Fruit fly (Drosophila melanogaster) whole organism, prepupa: ENCODE data around the gene Obp8a.

Experiments
- Blimp-1 ChIP-seq: fragments of 200-800 bp; sonication (Bioruptor generic); optimal IDR thresholded peaks from 3 replicates; lab custom pipeline; 2017; ENCODE audit warnings: missing biosample characterization, missing genetic modification characterization, mild to moderate bottlenecking, moderate library complexity, missing genetic modification reagents
- CG10631 ChIP-seq: fragments of 200-800 bp; sonication (Bioruptor generic); optimal IDR thresholded peaks from 2 replicates; lab custom pipeline; 2016; ENCODE audit warnings: missing biosample characterization, missing genetic modification characterization
- CG11762 ChIP-seq: fragments of 200-800 bp; sonication (Bioruptor generic); optimal IDR thresholded peaks from 3 replicates; lab custom pipeline; 2016; ENCODE audit warnings: missing biosample characterization, missing genetic modification characterization; ENCODE audit not compliant: insufficient read depth
- CG15336 ChIP-seq: fragments of 200-800 bp; sonication (Bioruptor generic); IDR thresholded peaks from 2 replicates; pipeline ENCODE4 v1.3.6; 2022; ENCODE audit warnings: missing biosample characterization, missing genetic modification characterization
- CG1621 ChIP-seq: fragments of 200-800 bp; sonication (Bioruptor generic); optimal IDR thresholded peaks from 3 replicates; lab custom pipeline; 2018; ENCODE audit warnings: missing biosample characterization, mild to moderate bottlenecking, missing genetic modification characterization
- CG16779 ChIP-seq: fragments of 200-800 bp; sonication (Bioruptor generic); optimal IDR thresholded peaks from 3 replicates; lab custom pipeline; 2017; ENCODE audit warnings: missing biosample characterization, mild to moderate bottlenecking, missing genetic modification characterization
- CG3032 ChIP-seq: fragments of 200-800 bp; optimal IDR thresholded peaks from 2 replicates; lab custom pipeline; 2019; ENCODE audit warnings: missing biosample characterization, mild to moderate bottlenecking, missing genetic modification characterization, moderate library complexity
- CG31627 ChIP-seq: fragments of 200-800 bp; sonication (Bioruptor generic); optimal IDR thresholded peaks from 3 replicates; lab custom pipeline; 2016; ENCODE audit warnings: missing biosample characterization, missing genetic modification characterization
- CG32006 ChIP-seq: fragments of 200-800 bp; sonication (Bioruptor generic); optimal IDR thresholded peaks from 3 replicates; lab custom pipeline; 2017; ENCODE audit warnings: missing biosample characterization, mild to moderate bottlenecking, missing genetic modification characterization
- CG34406 ChIP-seq: fragments of 200-800 bp; sonication (Bioruptor generic); optimal IDR thresholded peaks from 3 replicates; lab custom pipeline; 2016; ENCODE audit warnings: missing biosample characterization, missing genetic modification characterization
- CG3919 ChIP-seq: fragments of 200-800 bp; sonication (Bioruptor generic); optimal IDR thresholded peaks from 3 replicates; lab custom pipeline; 2016; ENCODE audit warnings: missing biosample characterization, missing genetic modification characterization
- CG4318 ChIP-seq: fragments of 200-800 bp; sonication (Bioruptor generic); optimal IDR thresholded peaks from 3 replicates; lab custom pipeline; 2017; ENCODE audit warnings: missing biosample characterization, mild to moderate bottlenecking, missing genetic modification characterization
- CG6276 ChIP-seq: fragments of 200-800 bp; sonication (Bioruptor generic); optimal IDR thresholded peaks from 2 replicates; lab custom pipeline; 2017; ENCODE audit warnings: missing biosample characterization, mild to moderate bottlenecking, missing genetic modification characterization
- CG6792 ChIP-seq: fragments of 200-800 bp; sonication (Bioruptor generic); optimal IDR thresholded peaks from 3 replicates; lab custom pipeline; 2016; ENCODE audit warnings: missing biosample characterization, missing genetic modification characterization
- CG6808 ChIP-seq: fragments of 200-800 bp; sonication (Bioruptor generic); optimal IDR thresholded peaks from 3 replicates; lab custom pipeline; 2017; ENCODE audit warnings: missing biosample characterization, missing genetic modification characterization, mild to moderate bottlenecking, moderate library complexity, missing genetic modification reagents
- CG8119 ChIP-seq: fragments of 200-800 bp; sonication (Bioruptor generic); IDR thresholded peaks from 3 replicates; pipeline ENCODE4 v1.3.6; 2022; ENCODE audit warnings: missing biosample characterization, missing genetic modification characterization
- CG8632 ChIP-seq: fragments of 200-800 bp; sonication (Bioruptor generic); optimal IDR thresholded peaks from 3 replicates; lab custom pipeline; 2016; ENCODE audit warnings: missing biosample characterization, missing genetic modification characterization
- CG9139 ChIP-seq: fragments of 200-800 bp; sonication (Bioruptor generic); optimal IDR thresholded peaks from 3 replicates; lab custom pipeline; 2017; ENCODE audit warnings: missing biosample characterization, mild to moderate bottlenecking, missing genetic modification characterization
- Eip75B ChIP-seq: fragments of 200-800 bp; sonication (Bioruptor generic); optimal IDR thresholded peaks from 3 replicates; lab custom pipeline; 2016; ENCODE audit warnings: missing biosample characterization, missing genetic modification characterization
- Eip78C ChIP-seq: fragments of 200-800 bp; sonication (Bioruptor generic); peaks from one replicate; lab custom pipeline; 2016; ENCODE audit warnings: missing biosample characterization, missing genetic modification characterization
- Eip93F ChIP-seq: fragments of 200-800 bp; sonication (Bioruptor generic); optimal IDR thresholded peaks from 2 replicates; lab custom pipeline; 2016; ENCODE audit warnings: missing biosample characterization, mild to moderate bottlenecking, missing genetic modification characterization
- Ets21C ChIP-seq: fragments of 200-800 bp; sonication (Bioruptor generic); optimal IDR thresholded peaks from 3 replicates; lab custom pipeline; 2016; ENCODE audit warnings: missing biosample characterization, missing genetic modification characterization
- Ets96B ChIP-seq: fragments of 200-800 bp; optimal IDR thresholded peaks from 2 replicates; lab custom pipeline; 2019; ENCODE audit warnings: missing biosample characterization, mild to moderate bottlenecking, missing genetic modification characterization, moderate library complexity
- Hr38 ChIP-seq: sonication (Bioruptor generic); optimal IDR thresholded peaks from 2 replicates; lab custom pipeline; 2016; ENCODE audit warnings: missing biosample characterization, missing genetic modification characterization
- Hr4 ChIP-seq: fragments of 200-800 bp; sonication (Bioruptor generic); optimal IDR thresholded peaks from 3 replicates; lab custom pipeline; 2016; ENCODE audit warnings: missing biosample characterization, missing genetic modification characterization
- Lpt ChIP-seq: fragments of 200-800 bp; sonication (Bioruptor generic); optimal IDR thresholded peaks from 3 replicates; lab custom pipeline; 2016; ENCODE audit warnings: missing biosample characterization, missing genetic modification characterization
- Met ChIP-seq: fragments of 200-800 bp; sonication (Bioruptor generic); optimal IDR thresholded peaks from 3 replicates; lab custom pipeline; 2016; ENCODE audit warnings: missing biosample characterization, missing genetic modification characterization
- OdsH ChIP-seq: fragments of 200-800 bp; sonication (Bioruptor generic); optimal IDR thresholded peaks from 3 replicates; lab custom pipeline; 2016; ENCODE audit warnings: missing biosample characterization, missing genetic modification characterization
- Sox102F ChIP-seq: fragments of 200-800 bp; sonication (Bioruptor generic); optimal IDR thresholded peaks from 2 replicates; lab custom pipeline; 2016; ENCODE audit warnings: missing biosample characterization, mild to moderate bottlenecking, missing genetic modification characterization
- Sox14 ChIP-seq: fragments of 200-800 bp; sonication (Bioruptor generic); optimal IDR thresholded peaks from 3 replicates; lab custom pipeline; 2016; ENCODE audit warnings: missing biosample characterization, missing genetic modification characterization
- achi ChIP-seq: fragments of 200-800 bp; sonication (Bioruptor generic); optimal IDR thresholded peaks from 3 replicates; lab custom pipeline; 2016; ENCODE audit warnings: missing biosample characterization, missing genetic modification characterization
- cyc ChIP-seq: fragments of 200-800 bp; sonication (Bioruptor generic); optimal IDR thresholded peaks from 3 replicates; lab custom pipeline; 2016; ENCODE audit warnings: missing biosample characterization, missing genetic modification characterization
- dac ChIP-seq: fragments of 200-800 bp; sonication (Bioruptor generic); optimal IDR thresholded peaks from 2 replicates; lab custom pipeline; 2017; ENCODE audit warnings: missing biosample characterization, mild to moderate bottlenecking, missing genetic modification characterization
- esn ChIP-seq: fragments of 200-800 bp; sonication (Bioruptor generic); optimal IDR thresholded peaks from 2 replicates; lab custom pipeline; 2016; ENCODE audit warnings: missing biosample characterization, mild to moderate bottlenecking, missing genetic modification characterization, moderate library complexity
- fd59A ChIP-seq: fragments of 200-800 bp; sonication (Bioruptor generic); optimal IDR thresholded peaks from 2 replicates; lab custom pipeline; 2017; ENCODE audit warnings: missing biosample characterization, mild to moderate bottlenecking, missing genetic modification characterization, missing genetic modification reagents
- fd85E ChIP-seq: fragments of 200-800 bp; sonication (Bioruptor generic); optimal IDR thresholded peaks from 3 replicates; lab custom pipeline; 2016; ENCODE audit warnings: missing biosample characterization, missing genetic modification characterization
- fkh ChIP-seq: fragments of 200-800 bp; sonication (Bioruptor generic); optimal IDR thresholded peaks from 3 replicates; lab custom pipeline; 2017; ENCODE audit warnings: missing biosample characterization, mild to moderate bottlenecking, missing genetic modification characterization, moderate library complexity
- pdm3 ChIP-seq: fragments of 200-800 bp; sonication (Bioruptor generic); optimal IDR thresholded peaks from 3 replicates; lab custom pipeline; 2016; ENCODE audit warnings: missing biosample characterization, missing genetic modification characterization
- salr ChIP-seq, 2 experiments: fragments of 200-800 bp; sonication (Bioruptor generic); optimal IDR thresholded peaks; 3 replicates each; lab custom pipeline; 2016 to 2018; ENCODE audit warnings: missing biosample characterization in 2 of 2, missing genetic modification characterization in 2 of 2, mild to moderate bottlenecking in 1 of 2
- spab ChIP-seq: fragments of 200-800 bp; sonication (Bioruptor generic); optimal IDR thresholded peaks from 2 replicates; lab custom pipeline; 2017; ENCODE audit warnings: missing biosample characterization, mild to moderate bottlenecking, missing genetic modification characterization, missing genetic modification reagents
- svp ChIP-seq: fragments of 200-800 bp; sonication (Bioruptor generic); peaks from one replicate; lab custom pipeline; 2016; ENCODE audit warnings: missing biosample characterization, missing genetic modification characterization
- topi ChIP-seq: fragments of 200-800 bp; sonication (Bioruptor generic); optimal IDR thresholded peaks from 3 replicates; lab custom pipeline; 2016; ENCODE audit warnings: missing biosample characterization, missing genetic modification characterization
- vri ChIP-seq: fragments of 200-800 bp; sonication (Bioruptor generic); optimal IDR thresholded peaks from 3 replicates; lab custom pipeline; 2016; ENCODE audit warnings: missing biosample characterization, mild to moderate bottlenecking, missing genetic modification characterization

Obp8a gene

dm6 chrX:9226837-9227236 is 12.2 kb downstream of the Obp8a start, which contains the start of gene Gr8a:
Gene Gr8a (plus strand): TSS chrX:9227137.
- TF ChIP-seq Hr4 (GFP tag; lab: Kevin White, UChicago): no peak
- TF ChIP-seq CG31627 (GFP tag; lab: Kevin White, UChicago): no peak
- no peak for TF ChIP-seq cyc (GFP tag; lab: Kevin White, UChicago)
- TF ChIP-seq fd59A (GFP tag; lab: Kevin White, UChicago): no peak
- TF ChIP-seq Lpt (GFP tag; lab: Kevin White, UChicago): no peak
- no peak for TF ChIP-seq CG32006
- TF ChIP-seq OdsH (GFP tag; lab: Kevin White, UChicago): no peak
- no peak for TF ChIP-seq fd85E
- no peak for TF ChIP-seq Eip78C (GFP tag; lab: Kevin White, UChicago)
- no peak for TF ChIP-seq salr (GFP tag; optimal IDR thresholded peaks at IDR 0.05; lab: Kevin White, UChicago)
- no peak for TF ChIP-seq CG8119 (GFP tag; lab: Robert Waterston, UW)
- no peak for TF ChIP-seq Hr38 (GFP tag; lab: Kevin White, UChicago)
- no peak for TF ChIP-seq achi (GFP tag; lab: Kevin White, UChicago)
- TF ChIP-seq vri (GFP tag; lab: Kevin White, UChicago): no peak
- no peak for TF ChIP-seq pdm3
- TF ChIP-seq CG3032 (tag; lab: Kevin White, UChicago): no peak

- TF ChIP-seq CG6808 (GFP tag; lab: Kevin White, UChicago): no peak
- TF ChIP-seq CG4318: no peak
- no peak for TF ChIP-seq CG15336 (GFP tag; lab: Robert Waterston, UW)
- no peak for TF ChIP-seq Met (GFP tag; lab: Kevin White, UChicago)
- no peak for TF ChIP-seq Blimp-1 (GFP tag; lab: Kevin White, UChicago)
- no peak for TF ChIP-seq Eip75B
- no peak for TF ChIP-seq CG1621
- no peak for TF ChIP-seq CG3919
- no peak for TF ChIP-seq CG3032 (tag; lab: Kevin White, UChicago)
- no peak for TF ChIP-seq topi (GFP tag; lab: Kevin White, UChicago)
- TF ChIP-seq Hr38 (GFP tag; lab: Kevin White, UChicago): no peak
- no peak for TF ChIP-seq fd59A (GFP tag; lab: Kevin White, UChicago)
- TF ChIP-seq cyc (GFP tag; lab: Kevin White, UChicago): no peak
- no peak for TF ChIP-seq Ets96B (tag; lab: Kevin White, UChicago)
Observed at dm6 chrX:9232199-9232598, 17.5 kb downstream of the Obp8a start, which contains the start of gene CG12121. Gene CG12121 (minus strand): TSS chrX:9232378.

dm6 chrX:9236485-9236884 is 21.8 kb downstream of the Obp8a start, which contains the start of gene Ir8a:
Gene Ir8a (minus strand): TSS chrX:9236585.
- TF ChIP-seq Eip93F: no peak
- TF ChIP-seq fkh: no peak
- TF ChIP-seq spab (GFP tag; lab: Kevin White, UChicago): no peak
- no peak for TF ChIP-seq dac (GFP tag; lab: Kevin White, UChicago)
- TF ChIP-seq CG8119 (GFP tag; lab: Robert Waterston, UW): no peak
- TF ChIP-seq fd85E: no peak
- TF ChIP-seq Eip78C (GFP tag; lab: Kevin White, UChicago): no peak
- TF ChIP-seq CG8632: no peak
- no peak for TF ChIP-seq topi (GFP tag; lab: Kevin White, UChicago)
- no peak for TF ChIP-seq CG6276
- TF ChIP-seq Ets21C (GFP tag; lab: Kevin White, UChicago): no peak
- no peak for TF ChIP-seq CG15336 (GFP tag; lab: Robert Waterston, UW)
- TF ChIP-seq salr (GFP tag; optimal IDR thresholded peaks at IDR 0.05; lab: Kevin White, UChicago): no peak

- TF ChIP-seq Ets96B (tag; lab: Kevin White, UChicago) (peak; percentile 39), CG11762 (GFP tag; lab: Kevin White, UChicago) (no peak), CG6276 (no peak), CG9139 (no peak), CG3032 (tag; lab: Kevin White, UChicago) (peak; percentile 65), CG8632 (no peak), Hr38 (GFP tag; lab: Kevin White, UChicago) (no peak), Eip78C (GFP tag; lab: Kevin White, UChicago) (no peak), topi (GFP tag; lab: Kevin White, UChicago) (no peak), fd85E (no peak), CG16779 (tag; lab: Kevin White, UChicago) (no peak), Sox14 (GFP tag; lab: Kevin White, UChicago) (no peak), CG6792 (GFP tag; lab: Kevin White, UChicago) (peak; percentile 39), CG31627 (GFP tag; lab: Kevin White, UChicago) (peak; percentile 76), cyc (GFP tag; lab: Kevin White, UChicago) (peak; percentile 71), svp (GFP tag; lab: Kevin White, UChicago) (peak; percentile 82), Blimp-1 (GFP tag; lab: Kevin White, UChicago) (no peak), spab (GFP tag; lab: Kevin White, UChicago) (no peak), CG10631 (GFP tag; lab: Kevin White, UChicago) (no peak), Hr4 (GFP tag; lab: Kevin White, UChicago) (no peak), CG3919 (no peak), vri (GFP tag; lab: Kevin White, UChicago) (no peak), CG34406 (peak; percentile 38), esn (GFP tag; lab: Kevin White, UChicago) (peak; percentile 65), Ets21C (GFP tag; lab: Kevin White, UChicago) (no peak), fd59A (GFP tag; lab: Kevin White, UChicago) (peak; percentile 20), Sox102F (GFP tag; lab: Kevin White, UChicago) (no peak)
Observed at dm6 chrX:9243417-9243884, 28.8 kb downstream of the Obp8a start, which contains the start of the genes mxc and Larp7. Gene mxc (minus strand): TSS chrX:9243467. Gene Larp7 (plus strand): TSS chrX:9243817.
